Fruit fly (Drosophila melanogaster) whole organism, prepupa: ENCODE results near the gene CG3038.
A peak's percentile ranks its signal among the peaks of the same experiment; 100 is the strongest.

ENCODE experiments used
- CG15336 ChIP-seq: fragments of 200-800 bp; sonication (Bioruptor generic); IDR thresholded peaks from 2 replicates; pipeline ENCODE4 v1.3.6; 2022; ENCODE audit warnings: missing biosample characterization, missing genetic modification characterization
- CG3032 ChIP-seq: fragments of 200-800 bp; optimal IDR thresholded peaks from 2 replicates; lab custom pipeline; 2019; ENCODE audit warnings: missing biosample characterization, mild to moderate bottlenecking, missing genetic modification characterization, moderate library complexity
- CG34406 ChIP-seq: fragments of 200-800 bp; sonication (Bioruptor generic); optimal IDR thresholded peaks from 3 replicates; lab custom pipeline; 2016; ENCODE audit warnings: missing biosample characterization, missing genetic modification characterization
- CG4318 ChIP-seq: fragments of 200-800 bp; sonication (Bioruptor generic); optimal IDR thresholded peaks from 3 replicates; lab custom pipeline; 2017; ENCODE audit warnings: missing biosample characterization, mild to moderate bottlenecking, missing genetic modification characterization
- CG6854 ChIP-seq: fragments of 200-800 bp; sonication (Bioruptor generic); optimal IDR thresholded peaks from 2 replicates; lab custom pipeline; 2017; ENCODE audit warnings: missing biosample characterization, mild to moderate bottlenecking, missing genetic modification characterization
- CG7368 ChIP-seq: fragments of 200-800 bp; sonication (Bioruptor generic); optimal IDR thresholded peaks from 3 replicates; lab custom pipeline; 2016; ENCODE audit warnings: missing biosample characterization, missing genetic modification characterization
- CG8119 ChIP-seq: fragments of 200-800 bp; sonication (Bioruptor generic); IDR thresholded peaks from 3 replicates; pipeline ENCODE4 v1.3.6; 2022; ENCODE audit warnings: missing biosample characterization, missing genetic modification characterization
- CG9139 ChIP-seq: fragments of 200-800 bp; sonication (Bioruptor generic); optimal IDR thresholded peaks from 3 replicates; lab custom pipeline; 2017; ENCODE audit warnings: missing biosample characterization, mild to moderate bottlenecking, missing genetic modification characterization
- Ets96B ChIP-seq: fragments of 200-800 bp; optimal IDR thresholded peaks from 2 replicates; lab custom pipeline; 2019; ENCODE audit warnings: missing biosample characterization, mild to moderate bottlenecking, missing genetic modification characterization, moderate library complexity
- Gug ChIP-seq: fragments of 200-800 bp; sonication (Bioruptor generic); IDR thresholded peaks from 2 replicates; pipeline ENCODE4 v1.3.6; 2022; ENCODE audit warnings: missing biosample characterization, missing genetic modification characterization
- Sox102F ChIP-seq: fragments of 200-800 bp; sonication (Bioruptor generic); optimal IDR thresholded peaks from 2 replicates; lab custom pipeline; 2016; ENCODE audit warnings: missing biosample characterization, mild to moderate bottlenecking, missing genetic modification characterization
- Sox14 ChIP-seq: fragments of 200-800 bp; sonication (Bioruptor generic); optimal IDR thresholded peaks from 3 replicates; lab custom pipeline; 2016; ENCODE audit warnings: missing biosample characterization, missing genetic modification characterization
- acj6 ChIP-seq: fragments of 200-800 bp; sonication (Bioruptor generic); optimal IDR thresholded peaks from 3 replicates; lab custom pipeline; 2016; ENCODE audit warnings: missing biosample characterization, missing genetic modification characterization
- cyc ChIP-seq: fragments of 200-800 bp; sonication (Bioruptor generic); optimal IDR thresholded peaks from 3 replicates; lab custom pipeline; 2016; ENCODE audit warnings: missing biosample characterization, missing genetic modification characterization
- fd59A ChIP-seq: fragments of 200-800 bp; sonication (Bioruptor generic); optimal IDR thresholded peaks from 2 replicates; lab custom pipeline; 2017; ENCODE audit warnings: missing biosample characterization, mild to moderate bottlenecking, missing genetic modification characterization, missing genetic modification reagents
- lz ChIP-seq: fragments of 200-800 bp; sonication (Bioruptor generic); optimal IDR thresholded peaks from 3 replicates; lab custom pipeline; 2016; ENCODE audit warnings: missing biosample characterization, missing genetic modification characterization
- svp ChIP-seq: fragments of 200-800 bp; sonication (Bioruptor generic); peaks from one replicate; lab custom pipeline; 2016; ENCODE audit warnings: missing biosample characterization, missing genetic modification characterization
- topi ChIP-seq: fragments of 200-800 bp; sonication (Bioruptor generic); optimal IDR thresholded peaks from 3 replicates; lab custom pipeline; 2016; ENCODE audit warnings: missing biosample characterization, missing genetic modification characterization

CG3038 gene

DNA sequence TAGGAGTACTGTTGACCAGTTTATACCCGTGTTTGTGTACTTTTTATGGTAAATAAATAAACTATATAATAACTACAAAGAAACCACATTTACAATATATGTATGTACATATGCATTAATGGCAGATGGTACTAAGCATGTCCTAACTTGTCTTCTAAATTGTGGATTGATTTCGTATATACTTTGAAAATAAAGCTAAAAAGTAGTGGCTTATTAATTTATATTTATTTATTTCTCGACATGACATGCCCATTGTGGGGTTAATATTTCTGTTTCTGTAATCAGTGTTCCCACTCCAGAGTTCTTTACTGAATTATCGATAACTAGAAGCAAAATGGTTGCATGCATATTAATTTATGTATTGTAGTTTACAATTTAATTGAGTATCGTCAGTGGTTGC lies 9.7 kb upstream of the CG3038 start, which contains the start of gene cin (continued):
- TF ChIP-seq cyc (GFP tag; lab: Kevin White, UChicago), result peak; percentile 47
- peak; percentile 79 for TF ChIP-seq topi (GFP tag; lab: Kevin White, UChicago)
- TF ChIP-seq CG4318, result no peak
- peak; percentile 68 for TF ChIP-seq acj6 (GFP tag; lab: Kevin White, UChicago)
- TF ChIP-seq Ets96B, result peak; percentile 74
- peak; percentile 54 for TF ChIP-seq Sox14
- TF ChIP-seq Sox102F (GFP tag; lab: Kevin White, UChicago), result peak; percentile 63
- TF ChIP-seq lz (GFP tag; lab: Kevin White, UChicago), result peak; percentile 65

DNA sequence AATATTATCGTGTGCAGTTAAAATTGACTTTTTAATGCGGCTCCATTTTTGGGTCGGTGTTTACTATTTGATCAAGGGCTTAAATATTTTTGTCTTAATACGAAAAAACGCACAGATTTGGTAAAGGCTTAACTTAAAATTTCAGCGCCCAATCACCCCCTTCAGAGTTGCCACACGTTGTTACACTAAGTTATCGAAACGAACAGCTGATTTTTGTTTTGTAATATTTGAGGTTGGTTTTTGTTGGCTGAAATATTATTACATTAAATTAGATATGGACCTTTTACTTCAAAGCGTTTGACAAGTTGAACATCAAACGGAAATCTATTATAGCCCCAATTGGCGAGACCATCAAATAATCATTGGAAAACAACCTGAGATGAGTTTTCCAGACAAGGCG lies 9.0 kb upstream of the CG3038 start, which contains the start of gene CG42376:
TSS of gene CG42376 (plus strand) at position 187 of the 400 bp plus-strand sequence.
- TF ChIP-seq CG9139 (GFP tag; lab: Kevin White, UChicago) (no peak), fd59A (GFP tag; lab: Kevin White, UChicago) (no peak), CG3032 (tag; lab: Kevin White, UChicago) (no peak), CG8119 (GFP tag; lab: Robert Waterston, UW) (no peak), CG15336 (GFP tag; lab: Robert Waterston, UW) (no peak), CG7368 (GFP tag; lab: Kevin White, UChicago) (no peak), Sox102F (GFP tag; lab: Kevin White, UChicago) (no peak), Gug (GFP tag; lab: Robert Waterston, UW) (no peak), svp (GFP tag; lab: Kevin White, UChicago) (no peak)

DNA sequence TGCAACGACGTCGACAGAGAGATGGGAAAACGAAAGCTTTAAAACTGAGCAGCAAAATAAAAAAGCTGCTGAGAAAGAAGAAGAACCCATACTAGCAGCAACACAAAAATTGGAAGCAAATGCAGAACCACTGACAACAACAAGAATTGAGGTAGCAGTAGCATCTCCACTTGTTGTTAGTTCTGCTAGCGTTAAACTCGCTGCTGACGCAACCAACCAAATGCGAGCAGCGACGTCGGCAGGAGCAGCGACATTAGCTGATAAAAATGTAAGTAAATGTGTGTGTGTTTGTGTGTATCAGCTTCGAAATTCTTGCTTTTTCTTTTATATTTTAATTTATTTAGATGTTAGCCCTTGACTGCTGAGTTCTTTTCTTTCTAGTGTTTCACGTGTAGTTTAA lies 1.7 kb upstream of the CG3038 start:
- TF ChIP-seq CG6854 (peak; percentile 41), CG34406 (GFP tag; lab: Kevin White, UChicago) (no peak)
